Worm (Caenorhabditis elegans) whole organism, mixed stage, embryonic: Measurements from ENCODE around the gene F13E9.16.

ENCODE experiments used
- blmp-1 ChIP-seq: fragments of 150-350 bp; optimal IDR thresholded peaks from 2 replicates; lab custom pipeline; 2014; ENCODE audit warnings: missing biosample characterization, missing genetic modification characterization
- ces-1 ChIP-seq: fragments of 150-350 bp; optimal IDR thresholded peaks from 2 replicates; lab custom pipeline; 2014; ENCODE audit warnings: missing biosample characterization, missing genetic modification reagents, missing genetic modification characterization
- elt-1 ChIP-seq: sonication (generic microtip); optimal IDR thresholded peaks from 2 replicates; lab custom pipeline; 2017; ENCODE audit warnings: missing genetic modification characterization, mild to moderate bottlenecking, missing compliant biosample characterization, antibody characterized with exemption, moderate library complexity, borderline replicate concordance; ENCODE audit not compliant: insufficient read depth
- flh-1 ChIP-seq: fragments of 200-800 bp; sonication (Bioruptor generic); optimal IDR thresholded peaks from 2 replicates; lab custom pipeline; 2018; ENCODE audit warnings: mild to moderate bottlenecking, missing genetic modification characterization, moderate library complexity, missing compliant biosample characterization
- lin-32 ChIP-seq: fragments of 200-800 bp; sonication (Bioruptor generic); optimal IDR thresholded peaks from 2 replicates; lab custom pipeline; 2018; ENCODE audit warnings: mild to moderate bottlenecking, missing genetic modification characterization, missing compliant biosample characterization
- lsy-2 ChIP-seq: fragments of 150-350 bp; optimal IDR thresholded peaks from 2 replicates; lab custom pipeline; 2014; ENCODE audit warnings: missing biosample characterization, missing genetic modification characterization
- mep-1 ChIP-seq: fragments of 150-350 bp; optimal IDR thresholded peaks from 2 replicates; lab custom pipeline; 2017; ENCODE audit warnings: missing biosample characterization, missing genetic modification reagents, missing genetic modification characterization, inconsistent platforms
- nhr-237 ChIP-seq: fragments of 150-350 bp; optimal IDR thresholded peaks from 2 replicates; lab custom pipeline; 2014; ENCODE audit warnings: missing biosample characterization, missing genetic modification characterization
- nhr-76 ChIP-seq: sonication (generic microtip); optimal IDR thresholded peaks from 2 replicates; lab custom pipeline; 2017; ENCODE audit warnings: missing biosample characterization, missing genetic modification characterization

DNA sequence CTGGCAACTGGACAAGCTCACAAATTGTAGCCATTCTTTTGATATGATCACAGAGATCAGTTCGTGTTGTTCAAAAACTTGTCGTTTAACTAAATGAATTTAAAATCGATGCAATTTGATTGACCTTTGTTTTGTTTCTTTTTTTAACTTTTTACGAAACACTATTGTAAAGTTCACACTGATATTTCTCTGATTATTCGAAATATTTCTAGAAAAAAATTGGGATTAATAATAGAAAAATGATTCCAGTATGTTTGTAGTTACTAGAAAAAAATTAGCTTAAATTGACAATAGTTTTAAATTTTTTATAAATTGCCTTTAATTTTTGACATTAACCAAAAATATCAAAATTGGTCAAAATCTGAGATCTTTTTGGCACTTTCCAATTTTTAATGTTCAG, 22.0 kb upstream of the F13E9.16 start, which contains the start of gene ZK596.2:
- no peak for TF ChIP-seq elt-1
- TF ChIP-seq mep-1 (tag; lab: Kevin White, UChicago) = no peak
- no peak for TF ChIP-seq blmp-1 (tag; lab: Kevin White, UChicago)
- TF ChIP-seq flh-1 (GFP tag; lab: Kevin White, UChicago) = no peak
- no peak for TF ChIP-seq nhr-76 (tag; lab: Kevin White, UChicago)
- TF ChIP-seq lsy-2 (tag; lab: Kevin White, UChicago) = no peak
- no peak for TF ChIP-seq nhr-237 (tag; lab: Kevin White, UChicago)
- TF ChIP-seq lin-32 (GFP tag; lab: Kevin White, UChicago) = no peak
- TF ChIP-seq ces-1 (GFP tag; lab: Kevin White, UChicago) = no peak
